Fruit fly (Drosophila melanogaster) whole organism, embryonic: ENCODE measurements around the gene BthD.
A peak's percentile ranks its signal among the peaks of the same experiment; 100 is the strongest.

ENCODE experiments used
- Asciz ChIP-seq: fragments of 200-800 bp; sonication (Bioruptor generic); optimal IDR thresholded peaks from 2 replicates; lab custom pipeline; 2017; ENCODE audit warnings: missing biosample characterization, mild to moderate bottlenecking, missing genetic modification characterization, missing genetic modification reagents
- Atf-2 ChIP-seq: fragments of 200-800 bp; sonication (Bioruptor generic); optimal IDR thresholded peaks from 2 replicates; lab custom pipeline; 2016; ENCODE audit warnings: missing biosample characterization, missing genetic modification characterization
- CG12391 ChIP-seq: fragments of 200-800 bp; sonication (Bioruptor generic); optimal IDR thresholded peaks from 3 replicates; lab custom pipeline; 2018; ENCODE audit warnings: missing biosample characterization, mild to moderate bottlenecking, missing genetic modification characterization, moderate library complexity
- CG12659 ChIP-seq: fragments of 200-800 bp; sonication (Bioruptor generic); optimal IDR thresholded peaks from 3 replicates; lab custom pipeline; 2017; ENCODE audit warnings: mild to moderate bottlenecking, missing biosample characterization, missing genetic modification reagents, missing genetic modification characterization
- CG13775 ChIP-seq: fragments of 200-800 bp; sonication (Bioruptor generic); optimal IDR thresholded peaks from 3 replicates; lab custom pipeline; 2017; ENCODE audit warnings: missing biosample characterization, mild to moderate bottlenecking, missing genetic modification characterization
- CG14667 ChIP-seq: fragments of 200-800 bp; sonication (Bioruptor generic); IDR thresholded peaks from 2 replicates; pipeline ENCODE4 v1.3.6; 2022; ENCODE audit warnings: missing biosample characterization, missing genetic modification characterization
- CG16813 ChIP-seq: fragments of 200-800 bp; sonication (Bioruptor generic); IDR thresholded peaks from 3 replicates; pipeline ENCODE4 v1.3.6; 2022; ENCODE audit warnings: missing biosample characterization, missing genetic modification characterization; ENCODE audit not compliant: partially characterized antibody
- CG17829 ChIP-seq: fragments of 200-800 bp; optimal IDR thresholded peaks from 2 replicates; lab custom pipeline; 2019; ENCODE audit warnings: missing biosample characterization, mild to moderate bottlenecking, missing genetic modification characterization, moderate library complexity
- CG30020 ChIP-seq: fragments of 200-800 bp; optimal IDR thresholded peaks from 2 replicates; lab custom pipeline; 2019; ENCODE audit warnings: missing biosample characterization, mild to moderate bottlenecking, missing genetic modification characterization, moderate library complexity
- CG4707 ChIP-seq: fragments of 200-800 bp; sonication (Bioruptor generic); optimal IDR thresholded peaks from 2 replicates; lab custom pipeline; 2018; ENCODE audit warnings: missing biosample characterization, mild to moderate bottlenecking, missing genetic modification characterization, moderate library complexity
- CG6254 ChIP-seq: fragments of 200-800 bp; sonication (Bioruptor generic); optimal IDR thresholded peaks from 3 replicates; lab custom pipeline; 2017; ENCODE audit warnings: mild to moderate bottlenecking, missing biosample characterization, missing genetic modification reagents, missing genetic modification characterization
- CG6813 ChIP-seq: fragments of 200-800 bp; sonication (Bioruptor generic); optimal IDR thresholded peaks from 2 replicates; lab custom pipeline; 2017; ENCODE audit warnings: missing biosample characterization, missing genetic modification characterization, mild to moderate bottlenecking, moderate library complexity, missing genetic modification reagents
- CG7963 ChIP-seq: fragments of 200-800 bp; sonication (Bioruptor generic); IDR thresholded peaks from 3 replicates; pipeline ENCODE4 v1.3.6; 2022; ENCODE audit warnings: missing biosample characterization, missing genetic modification characterization; ENCODE audit not compliant: partially characterized antibody
- CG8924 ChIP-seq: fragments of 200-800 bp; optimal IDR thresholded peaks from 3 replicates; lab custom pipeline; 2019; ENCODE audit warnings: missing biosample characterization, mild to moderate bottlenecking, missing genetic modification characterization, moderate library complexity
- CG9215 ChIP-seq: fragments of 200-800 bp; sonication (Bioruptor generic); IDR thresholded peaks from 2 replicates; pipeline ENCODE4 v1.3.6; 2022; ENCODE audit warnings: missing biosample characterization, missing genetic modification characterization
- CrebB ChIP-seq: fragments of 200-800 bp; sonication (Bioruptor generic); optimal IDR thresholded peaks from 3 replicates; lab custom pipeline; 2018; ENCODE audit warnings: missing biosample characterization, mild to moderate bottlenecking, missing genetic modification characterization
- Dad ChIP-seq: fragments of 200-800 bp; sonication (Bioruptor generic); optimal IDR thresholded peaks from 3 replicates; lab custom pipeline; 2016; ENCODE audit warnings: missing biosample characterization, missing genetic modification characterization
- Dfd ChIP-seq, 2 experiments: fragments of >200 bp; optimal IDR thresholded peaks; 2 replicates each; lab custom pipeline; 2017; ENCODE audit warnings: missing biosample characterization in 2 of 2, missing genetic modification characterization in 2 of 2
- Drgx ChIP-seq: fragments of 200-800 bp; sonication (Bioruptor generic); IDR thresholded peaks from 2 replicates; pipeline ENCODE4 v1.3.6; 2022; ENCODE audit warnings: missing biosample characterization, missing genetic modification characterization
- HmgZ ChIP-seq: fragments of 200-800 bp; sonication (Bioruptor generic); optimal IDR thresholded peaks from 2 replicates; lab custom pipeline; 2018; ENCODE audit warnings: missing biosample characterization, mild to moderate bottlenecking, missing genetic modification characterization
- Hmx ChIP-seq: fragments of 200-800 bp; sonication (Bioruptor generic); optimal IDR thresholded peaks from 2 replicates; lab custom pipeline; 2016; ENCODE audit warnings: missing biosample characterization, missing genetic modification characterization
- Hr3 ChIP-seq: fragments of 200-800 bp; sonication (Bioruptor generic); optimal IDR thresholded peaks from 3 replicates; lab custom pipeline; 2016; ENCODE audit warnings: missing biosample characterization, missing genetic modification characterization
- Mad ChIP-seq: fragments of 200-800 bp; sonication (Bioruptor generic); optimal IDR thresholded peaks from 2 replicates; lab custom pipeline; 2016; ENCODE audit warnings: missing biosample characterization, missing genetic modification characterization
- Meics ChIP-seq: fragments of 200-800 bp; sonication (Bioruptor generic); optimal IDR thresholded peaks from 2 replicates; lab custom pipeline; 2017; ENCODE audit warnings: missing biosample characterization, mild to moderate bottlenecking, missing genetic modification characterization
- NK7.1 ChIP-seq: fragments of 200-800 bp; sonication (Bioruptor generic); optimal IDR thresholded peaks from 3 replicates; lab custom pipeline; 2016; ENCODE audit warnings: missing biosample characterization, missing genetic modification characterization
- Oli ChIP-seq: fragments of 200-800 bp; sonication (Bioruptor generic); optimal IDR thresholded peaks from 2 replicates; lab custom pipeline; 2018; ENCODE audit warnings: missing biosample characterization, mild to moderate bottlenecking, missing genetic modification characterization, moderate library complexity
- Rx ChIP-seq: fragments of 200-800 bp; sonication (Bioruptor generic); IDR thresholded peaks from 2 replicates; pipeline ENCODE4 v1.3.6; 2022; ENCODE audit warnings: missing biosample characterization, missing genetic modification characterization
- Trl ChIP-seq, 3 experiments: fragments of >200 bp in 2 of 3; fragments of 200-800 bp in 1 of 3; sonication (Bioruptor generic) in 1 of 3; optimal IDR thresholded peaks; 2 replicates in 1 of 3; 3 replicates in 2 of 3; lab custom pipeline; 2016 to 2017; ENCODE audit warnings: missing biosample characterization in 1 of 3, missing genetic modification characterization in 1 of 3
- ac ChIP-seq: fragments of 200-800 bp; sonication (Bioruptor generic); optimal IDR thresholded peaks from 3 replicates; lab custom pipeline; 2017; ENCODE audit warnings: missing biosample characterization, mild to moderate bottlenecking, missing genetic modification characterization
- bab2 ChIP-seq: fragments of 200-800 bp; sonication (Bioruptor generic); optimal IDR thresholded peaks from 2 replicates; lab custom pipeline; 2016; ENCODE audit warnings: missing biosample characterization, missing genetic modification characterization
- cas ChIP-seq: fragments of 200-800 bp; sonication (Bioruptor generic); IDR thresholded peaks from 2 replicates; pipeline ENCODE4 v1.3.6; 2022; ENCODE audit warnings: missing biosample characterization, missing genetic modification characterization
- caup ChIP-seq: fragments of 200-800 bp; sonication (Bioruptor generic); optimal IDR thresholded peaks from 3 replicates; lab custom pipeline; 2017; ENCODE audit warnings: missing biosample characterization, mild to moderate bottlenecking, missing genetic modification characterization, moderate library complexity; ENCODE audit not compliant: severe bottlenecking
- crc ChIP-seq: fragments of 200-800 bp; sonication (Bioruptor generic); optimal IDR thresholded peaks from 2 replicates; lab custom pipeline; 2016; ENCODE audit warnings: missing biosample characterization, missing genetic modification characterization
- dati ChIP-seq: fragments of 200-800 bp; sonication (Bioruptor generic); IDR thresholded peaks from 2 replicates; pipeline ENCODE4 v1.3.6; 2022; ENCODE audit warnings: missing biosample characterization, missing genetic modification characterization
- eve ChIP-seq, 2 experiments: fragments of >200 bp; optimal IDR thresholded peaks; 2 replicates each; lab custom pipeline; 2017; ENCODE audit warnings: missing biosample characterization in 2 of 2, missing genetic modification characterization in 2 of 2
- eyg ChIP-seq: fragments of 200-800 bp; sonication (Bioruptor generic); optimal IDR thresholded peaks from 3 replicates; lab custom pipeline; 2016; ENCODE audit warnings: missing biosample characterization, missing genetic modification characterization
- gcm2 ChIP-seq: fragments of 200-800 bp; sonication (Bioruptor generic); optimal IDR thresholded peaks from 2 replicates; lab custom pipeline; 2016; ENCODE audit warnings: missing biosample characterization, missing genetic modification characterization
- lbe ChIP-seq: fragments of 200-800 bp; sonication (Bioruptor generic); optimal IDR thresholded peaks from 2 replicates; lab custom pipeline; 2016; ENCODE audit warnings: missing biosample characterization, mild to moderate bottlenecking, missing genetic modification characterization
- nau ChIP-seq: fragments of 200-800 bp; sonication (Bioruptor generic); optimal IDR thresholded peaks from 3 replicates; lab custom pipeline; 2017; ENCODE audit warnings: missing biosample characterization, mild to moderate bottlenecking, missing genetic modification characterization, missing genetic modification reagents
- org-1 ChIP-seq: fragments of 200-800 bp; sonication (Bioruptor generic); optimal IDR thresholded peaks from 2 replicates; lab custom pipeline; 2017; ENCODE audit warnings: missing biosample characterization, missing genetic modification characterization
- pnt ChIP-seq: fragments of 200-800 bp; sonication (Bioruptor generic); optimal IDR thresholded peaks from 3 replicates; lab custom pipeline; 2016; ENCODE audit warnings: missing biosample characterization, missing genetic modification characterization
- prd ChIP-seq, 3 experiments: fragments of >200 bp in 2 of 3; fragments of 200-800 bp in 1 of 3; sonication (Bioruptor generic) in 1 of 3; optimal IDR thresholded peaks in 2 of 3; IDR thresholded peaks in 1 of 3; 2 replicates in 2 of 3; 3 replicates in 1 of 3; pipeline versions ENCODE4 v1.3.6 to Lab custom; 2017 to 2022; ENCODE audit warnings: missing biosample characterization in 1 of 3, missing genetic modification characterization in 1 of 3
- sd ChIP-seq: fragments of 200-800 bp; sonication (Bioruptor generic); optimal IDR thresholded peaks from 3 replicates; lab custom pipeline; 2018; ENCODE audit warnings: missing biosample characterization, mild to moderate bottlenecking, missing genetic modification characterization, moderate library complexity
- stwl ChIP-seq: fragments of 200-800 bp; sonication (Bioruptor generic); optimal IDR thresholded peaks from 3 replicates; lab custom pipeline; 2018; ENCODE audit warnings: missing biosample characterization, mild to moderate bottlenecking, missing genetic modification characterization, moderate library complexity
- vfl ChIP-seq: fragments of 200-800 bp; sonication (Bioruptor generic); optimal IDR thresholded peaks from 2 replicates; lab custom pipeline; 2016; ENCODE audit warnings: missing biosample characterization, missing genetic modification characterization
- wor ChIP-seq: fragments of 200-800 bp; sonication (Bioruptor generic); IDR thresholded peaks from 2 replicates; pipeline ENCODE4 v1.3.6; 2022; ENCODE audit warnings: missing biosample characterization, missing genetic modification characterization
- zfh1 ChIP-seq: fragments of 200-800 bp; sonication (Bioruptor generic); IDR thresholded peaks from 3 replicates; pipeline ENCODE4 v1.3.6; 2022; ENCODE audit warnings: missing biosample characterization, missing genetic modification characterization

The BthD gene

dm6 chrX:13563483-13564443 lies 48.2 kb upstream of the BthD start, which contains the start of the genes CG46311 and Tpst (continued):
- TF ChIP-seq caup (GFP tag; lab: Kevin White, UChicago) (peak; percentile 61), CG13775 (peak; percentile 10), dati (no peak), CG12659 (peak; percentile 82), Asciz (GFP tag; lab: Kevin White, UChicago) (no peak), CG6254 (no peak), gcm2 (no peak), Dad (peak; percentile 33), org-1 (GFP tag; lab: Kevin White, UChicago) (no peak), Mad (peak; percentile 35), prd (optimal IDR thresholded peaks at IDR 0.05; lab: Kevin White, UChicago) (no peak), prd (GFP tag; IDR thresholded peaks at IDR 0.05; lab: Robert Waterston, UW) (peak; percentile 68; the same call in 2 of the 3 replicates), crc (GFP tag; lab: Kevin White, UChicago) (no peak), Hr3 (GFP tag; lab: Kevin White, UChicago) (peak; percentile 54), Dfd (GFP tag; optimal IDR thresholded peaks at IDR 0.05; lab: Kevin White, UChicago) (no peak), CG7963 (GFP tag; lab: Robert Waterston, UW) (no peak), zfh1 (GFP tag; lab: Robert Waterston, UW) (peak; percentile 72; the same call in 2 of the 3 replicates), CG30020 (tag; lab: Kevin White, UChicago) (no peak), CG16813 (GFP tag; lab: Robert Waterston, UW) (no peak), CG6813 (GFP tag; lab: Kevin White, UChicago) (peak; percentile 37), pnt (GFP tag; lab: Kevin White, UChicago) (peak; percentile 66), ac (no peak), stwl (tag; lab: Kevin White, UChicago) (peak; percentile 53), Trl (optimal IDR thresholded peaks at IDR 0.05; lab: Kevin White, UChicago) (no peak), Trl (GFP tag; optimal IDR thresholded peaks at IDR 0.05; lab: Kevin White, UChicago) (peak; percentile 72), HmgZ (tag; lab: Kevin White, UChicago) (peak; percentile 72), Drgx (peak; percentile 27; the same call in 1 of the 2 replicates), wor (GFP tag; lab: Robert Waterston, UW) (peak; percentile 31; the same call in 1 of the 2 replicates), eyg (no peak), vfl (no peak), Hmx (no peak), NK7.1 (GFP tag; lab: Kevin White, UChicago) (peak; percentile 39), Atf-2 (GFP tag; lab: Kevin White, UChicago) (peak; percentile 31), CG17829 (tag; lab: Kevin White, UChicago) (peak; percentile 70), bab2 (GFP tag; lab: Kevin White, UChicago) (peak; percentile 72), Rx (GFP tag; lab: Robert Waterston, UW) (peak; percentile 21; the same call in 1 of the 2 replicates), CG4707 (GFP tag; lab: Kevin White, UChicago) (peak; percentile 27), sd (tag; lab: Kevin White, UChicago) (no peak), eve (GFP tag; optimal IDR thresholded peaks at IDR 0.05; lab: Kevin White, UChicago) (no peak), Oli (tag; lab: Kevin White, UChicago) (no peak), CG12391 (tag; lab: Kevin White, UChicago) (no peak), CG9215 (GFP tag; lab: Robert Waterston, UW) (peak; percentile 10), lbe (no peak), CG14667 (peak; percentile 51), nau (GFP tag; lab: Kevin White, UChicago) (no peak), cas (GFP tag; lab: Robert Waterston, UW) (0 out of 2 replicates have a peak, but pooled peaks have one; percentile 11), CG8924 (tag; lab: Kevin White, UChicago) (peak; percentile 7), Meics (GFP tag; lab: Kevin White, UChicago) (peak; percentile 69), CrebB (tag; lab: Kevin White, UChicago) (no peak)
